Fruit fly (Drosophila melanogaster): ENCODE measurements around the gene ERp44.

ERp44 gene

dm6 chrX:16278783-16279182 is 18.7 kb downstream of the ERp44 start:
- TF ChIP-seq croc (GFP tag; conservative IDR thresholded peaks at IDR 0.05) (peak; percentile 67), da (GFP tag; optimal IDR thresholded peaks at IDR 0.05) (no peak), peb (GFP tag; IDR thresholded peaks at IDR 0.05) (peak; percentile 69), nerfin-2 (GFP tag; IDR thresholded peaks at IDR 0.05; ENCODE audit: partially characterized antibody) (no peak), CG10274 (GFP tag; optimal IDR thresholded peaks at IDR 0.05) (peak; percentile 70), pan (optimal IDR thresholded peaks at IDR 0.05) (no peak), pan (GFP tag; optimal IDR thresholded peaks at IDR 0.05 in 1 of 2, IDR thresholded peaks at IDR 0.05 in 1 of 2) (peak in 1 of 2 experiments; percentile 86), CG15073 (GFP tag; optimal IDR thresholded peaks at IDR 0.05) (no peak), fd3F (GFP tag; optimal IDR thresholded peaks at IDR 0.05) (peak; percentile 72), so (GFP tag; IDR thresholded peaks at IDR 0.05) (peak; percentile 88), bbx (GFP tag; IDR thresholded peaks at IDR 0.05; ENCODE audit: partially characterized antibody) (no peak), chn (GFP tag; optimal IDR thresholded peaks at IDR 0.05) (peak; percentile 52), CG14050 (GFP tag; IDR thresholded peaks at IDR 0.05) (peak; percentile 68; the same call in 2 of the 3 replicates), CG4328 (GFP tag; optimal IDR thresholded peaks at IDR 0.05) (peak; percentile 91), gro (GFP tag; optimal IDR thresholded peaks at IDR 0.05) (no peak), org-1 (GFP tag; optimal IDR thresholded peaks at IDR 0.05) (peak; percentile 78), ash1 (GFP tag; optimal IDR thresholded peaks at IDR 0.05) (no peak), Camta (GFP tag; optimal IDR thresholded peaks at IDR 0.05) (no peak), lab (GFP tag; optimal IDR thresholded peaks at IDR 0.05) (peak; percentile 87), CG10267 (tag; optimal IDR thresholded peaks at IDR 0.05) (peak; percentile 82), Hmr (GFP tag; optimal IDR thresholded peaks at IDR 0.05) (peak; percentile 83), CG17385 (GFP tag; optimal IDR thresholded peaks at IDR 0.05) (peak; percentile 83), sima (GFP tag; optimal IDR thresholded peaks at IDR 0.05) (no peak), Elba2 (GFP tag; optimal IDR thresholded peaks at IDR 0.05) (peak; percentile 20), Dref (GFP tag; IDR thresholded peaks at IDR 0.05) (no peak), prd (optimal IDR thresholded peaks at IDR 0.05) (no peak), prd (GFP tag; IDR thresholded peaks at IDR 0.05) (peak; percentile 86), Taf1 (GFP tag; IDR thresholded peaks at IDR 0.05) (peak; percentile 56; the same call in 1 of the 2 replicates), rib (GFP tag; IDR thresholded peaks at IDR 0.05) (0 out of 2 replicates have a peak, but pooled peaks have one; percentile 9), CG10654 (GFP tag; optimal IDR thresholded peaks at IDR 0.05) (peak; percentile 61), Hsf (GFP tag; optimal IDR thresholded peaks at IDR 0.05) (peak; percentile 64), CG14965 (GFP tag; optimal IDR thresholded peaks at IDR 0.05; ENCODE audit: borderline replicate concordance) (no peak), Dp (GFP tag; optimal IDR thresholded peaks at IDR 0.05) (no peak), CG8924 (tag; optimal IDR thresholded peaks at IDR 0.05) (peak; percentile 87), wdn (GFP tag; IDR thresholded peaks at IDR 0.05) (peak; percentile 76), HmgZ (tag; optimal IDR thresholded peaks at IDR 0.05) (peak; percentile 79), Hand (GFP tag; optimal IDR thresholded peaks at IDR 0.05) (peak; percentile 81), CG9609 (GFP tag; optimal IDR thresholded peaks at IDR 0.05) (peak; percentile 61), disco-r (GFP tag; optimal IDR thresholded peaks at IDR 0.05) (no peak), esg (GFP tag; conservative IDR thresholded peaks at IDR 0.05) (peak; percentile 66), CG18011 (GFP tag; optimal IDR thresholded peaks at IDR 0.05) (peak; percentile 51), cas (GFP tag; IDR thresholded peaks at IDR 0.05) (0 out of 2 replicates have a peak, but pooled peaks have one; percentile 32), CG8089 (GFP tag; optimal IDR thresholded peaks at IDR 0.05) (peak; percentile 16), CG3281 (GFP tag; optimal IDR thresholded peaks at IDR 0.05) (peak; percentile 86), HLH54F (GFP tag; optimal IDR thresholded peaks at IDR 0.05) (peak; percentile 15), Nf-YA (GFP tag; IDR thresholded peaks at IDR 0.05) (peak; percentile 55; the same call in 1 of the 2 replicates), CG12769 (tag; optimal IDR thresholded peaks at IDR 0.05) (peak; percentile 83), CG2129 (GFP tag; IDR thresholded peaks at IDR 0.05; ENCODE audit: partially characterized antibody) (no peak), cwo (GFP tag; optimal IDR thresholded peaks at IDR 0.05) (peak; percentile 76), ara (GFP tag; IDR thresholded peaks at IDR 0.05) (peak; percentile 88), CG6689 (GFP tag; IDR thresholded peaks at IDR 0.05) (peak; percentile 81)

Measured in whole organism, embryonic.